Worm (Caenorhabditis elegans) whole organism, early embryonic: ENCODE measurements around the gene T10B10.8.

Experiments used
- F13C5.2 ChIP-seq: sonication (generic microtip); optimal IDR thresholded peaks from 2 replicates; lab custom pipeline; 2017; ENCODE audit warnings: mild to moderate bottlenecking, missing genetic modification characterization, inconsistent platforms, missing compliant biosample characterization
- ama-1 ChIP-seq: fragments of 150-350 bp; optimal IDR thresholded peaks from 2 replicates; lab custom pipeline; 2014
- hmbx-1 ChIP-seq: sonication (generic microtip); optimal IDR thresholded peaks from 2 replicates; lab custom pipeline; 2016; ENCODE audit warnings: mild to moderate bottlenecking, missing genetic modification characterization, missing compliant biosample characterization
- tbx-37 ChIP-seq: fragments of 200-800 bp; sonication (Bioruptor generic); conservative IDR thresholded peaks from 2 replicates; pipeline ENCODE4 v1.3.6; 2022; ENCODE audit warnings: missing genetic modification reagents, missing genetic modification characterization, missing compliant biosample characterization

ce11 chrX:15116514-15116913 is 49.5 kb downstream of the T10B10.8 start, which contains the start of gene R07D5.2:
- TF ChIP-seq hmbx-1 = no peak
- no peak for TF ChIP-seq F13C5.2 (tag; lab: Kevin White, UChicago)
- no peak for TF ChIP-seq ama-1 (lab: Kevin White, UChicago)
- TF ChIP-seq tbx-37 (GFP tag; lab: Robert Waterston, UW) = no peak
